Fruit fly (Drosophila melanogaster): ENCODE measurements around the gene CG4991.

The CG4991 gene

dm6 chrX:17148951-17149449 is 57.3 kb downstream of the CG4991 start, which contains the start of gene Chchd2 (continued):
- TF ChIP-seq Sox15 (GFP tag; optimal IDR thresholded peaks at IDR 0.05), result no peak
- no peak for TF ChIP-seq spab (GFP tag; optimal IDR thresholded peaks at IDR 0.05)
- peak; percentile 94 for TF ChIP-seq vri (GFP tag; optimal IDR thresholded peaks at IDR 0.05)
- TF ChIP-seq Eip75B (GFP tag; optimal IDR thresholded peaks at IDR 0.05), result no peak
- no peak for TF ChIP-seq CG7368 (GFP tag; optimal IDR thresholded peaks at IDR 0.05)
- no peak for TF ChIP-seq CG8119 (GFP tag; IDR thresholded peaks at IDR 0.05)
- no peak for TF ChIP-seq pdm3 (GFP tag; optimal IDR thresholded peaks at IDR 0.05)

- TF ChIP-seq Sox14 (GFP tag; optimal IDR thresholded peaks at IDR 0.05) (no peak), CG6808 (GFP tag; optimal IDR thresholded peaks at IDR 0.05) (peak; percentile 64), CG6854 (GFP tag; optimal IDR thresholded peaks at IDR 0.05) (peak; percentile 57), CG16779 (tag; optimal IDR thresholded peaks at IDR 0.05) (peak; percentile 31), fd85E (GFP tag; optimal IDR thresholded peaks at IDR 0.05) (no peak), ss (GFP tag; optimal IDR thresholded peaks at IDR 0.05) (peak; percentile 71 to 79), CG15336 (GFP tag; IDR thresholded peaks at IDR 0.05) (peak; percentile 13; the same call in 1 of the 2 replicates)
These were observed 58.1 kb downstream of the CG4991 start for dm6 chrX:17149652-17150266.

dm6 chrX:17150660-17151059 is 59.0 kb downstream of the CG4991 start:
- TF ChIP-seq achi (GFP tag; optimal IDR thresholded peaks at IDR 0.05), result no peak
- no peak for TF ChIP-seq CG6808 (GFP tag; optimal IDR thresholded peaks at IDR 0.05)
- TF ChIP-seq CG1621 (tag; optimal IDR thresholded peaks at IDR 0.05), result no peak
- TF ChIP-seq CG3919 (GFP tag; optimal IDR thresholded peaks at IDR 0.05), result no peak
- TF ChIP-seq CG16779 (tag; optimal IDR thresholded peaks at IDR 0.05), result no peak
- no peak for TF ChIP-seq Met (GFP tag; optimal IDR thresholded peaks at IDR 0.05)
- no peak for TF ChIP-seq CG34406 (GFP tag; optimal IDR thresholded peaks at IDR 0.05)
- TF ChIP-seq fd59A (GFP tag; optimal IDR thresholded peaks at IDR 0.05), result no peak
- TF ChIP-seq CG32006 (GFP tag; optimal IDR thresholded peaks at IDR 0.05), result no peak
- TF ChIP-seq fkh (GFP tag; optimal IDR thresholded peaks at IDR 0.05), result no peak
